Worm (Caenorhabditis elegans) whole organism, L1 larva: ENCODE results near the gene C12D12.1.

ENCODE experiments used
- fkh-10 ChIP-seq: sonication (generic microtip); optimal IDR thresholded peaks from 2 replicates; lab custom pipeline; 2017; ENCODE audit warnings: missing biosample characterization, missing genetic modification reagents, missing genetic modification characterization
- mdl-1 ChIP-seq, 2 experiments: fragments of 150-350 bp; optimal IDR thresholded peaks; 2 replicates each; lab custom pipeline; 2014 to 2017; ENCODE audit warnings: missing biosample characterization in 2 of 2, missing genetic modification characterization in 2 of 2, inconsistent platforms in 1 of 2
- nhr-11 ChIP-seq: fragments of 150-350 bp; optimal IDR thresholded peaks from 2 replicates; lab custom pipeline; 2014; ENCODE audit warnings: missing biosample characterization, missing genetic modification characterization
- nhr-237 ChIP-seq: fragments of 150-350 bp; optimal IDR thresholded peaks from 2 replicates; lab custom pipeline; 2014; ENCODE audit warnings: missing biosample characterization, missing genetic modification characterization
- nhr-90 ChIP-seq: sonication (generic microtip); optimal IDR thresholded peaks from 2 replicates; lab custom pipeline; 2016; ENCODE audit warnings: mild to moderate bottlenecking, missing genetic modification characterization, missing compliant biosample characterization; ENCODE audit not compliant: poor library complexity
- pax-3 ChIP-seq: fragments of 200-800 bp; sonication (Bioruptor generic); optimal IDR thresholded peaks from 2 replicates; lab custom pipeline; 2018; ENCODE audit warnings: mild to moderate bottlenecking, missing genetic modification characterization, moderate library complexity, missing compliant biosample characterization
- unc-98 ChIP-seq: fragments of 200-800 bp; sonication (Bioruptor generic); IDR thresholded peaks from 2 replicates; pipeline ENCODE4 v1.3.6; 2022; ENCODE audit warnings: missing genetic modification characterization, missing compliant biosample characterization
- ztf-4 ChIP-seq: fragments of 150-350 bp; optimal IDR thresholded peaks from 2 replicates; lab custom pipeline; 2014; ENCODE audit warnings: missing biosample characterization, missing genetic modification characterization

- TF ChIP-seq unc-98 (GFP tag; lab: Robert Waterston, UW) (no peak), pax-3 (tag; lab: Kevin White, UChicago) (no peak), nhr-237 (tag; lab: Kevin White, UChicago) (no peak), mdl-1 (tag; optimal IDR thresholded peaks at IDR 0.05; lab: Kevin White, UChicago) (no peak), ztf-4 (no peak), fkh-10 (GFP tag; lab: Kevin White, UChicago) (no peak), nhr-11 (tag; lab: Kevin White, UChicago) (no peak), nhr-90 (tag; lab: Kevin White, UChicago) (no peak)
These were observed 7.5 kb downstream of the C12D12.1 start for ce11 chrX:3506556-3506955.
